Fruit fly (Drosophila melanogaster) whole organism, pupa: ENCODE data around the gene Col4a1.

ENCODE experiments used
- CG17806 ChIP-seq: fragments of 200-800 bp; sonication (Bioruptor generic); optimal IDR thresholded peaks from 2 replicates; lab custom pipeline; 2018; ENCODE audit warnings: missing biosample characterization, mild to moderate bottlenecking, missing genetic modification characterization, moderate library complexity
- D1 ChIP-seq: fragments of 200-800 bp; sonication (Bioruptor generic); optimal IDR thresholded peaks from 2 replicates; lab custom pipeline; 2018; ENCODE audit warnings: missing biosample characterization, mild to moderate bottlenecking, missing genetic modification characterization, moderate library complexity
- EcR ChIP-seq: fragments of 200-800 bp; sonication (Bioruptor generic); optimal IDR thresholded peaks from 3 replicates; lab custom pipeline; 2019; ENCODE audit warnings: missing biosample characterization, missing genetic modification characterization, mild to moderate bottlenecking, moderate library complexity, missing genetic modification reagents
- Snoo ChIP-seq: fragments of 200-800 bp; sonication (Bioruptor generic); optimal IDR thresholded peaks from 3 replicates; lab custom pipeline; 2017; ENCODE audit warnings: missing biosample characterization, mild to moderate bottlenecking, missing genetic modification characterization, inconsistent platforms

DNA sequence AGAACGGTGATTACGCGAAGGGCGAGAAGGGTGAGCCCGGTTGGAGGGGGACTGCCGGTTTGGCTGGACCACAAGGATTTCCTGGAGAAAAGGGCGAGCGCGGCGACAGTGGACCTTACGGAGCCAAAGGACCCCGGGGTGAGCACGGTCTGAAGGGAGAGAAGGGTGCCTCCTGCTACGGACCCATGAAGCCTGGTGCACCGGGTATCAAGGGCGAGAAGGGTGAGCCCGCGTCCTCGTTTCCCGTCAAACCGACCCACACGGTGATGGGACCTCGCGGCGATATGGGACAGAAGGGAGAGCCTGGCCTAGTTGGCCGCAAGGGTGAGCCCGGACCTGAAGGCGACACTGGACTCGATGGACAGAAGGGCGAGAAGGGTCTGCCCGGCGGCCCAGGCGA, 2.0 kb downstream of the Col4a1 start:
- no peak for TF ChIP-seq CG17806
- no peak for TF ChIP-seq EcR (GFP tag; lab: Kevin White, UChicago)
- TF ChIP-seq Snoo (tag; lab: Kevin White, UChicago) = no peak
- TF ChIP-seq D1 (tag; lab: Kevin White, UChicago) = no peak
